Worm (Caenorhabditis elegans) whole organism, L4 larva: ENCODE results near the gene laat-1.

Experiments used
- D1046.2 ChIP-seq: fragments of 200-800 bp; sonication (Bioruptor generic); IDR thresholded peaks from 2 replicates; pipeline ENCODE4 v1.3.6; 2022; ENCODE audit warnings: missing genetic modification characterization, missing compliant biosample characterization
- Y48G9A.11 ChIP-seq: fragments of 200-800 bp; sonication (Bioruptor generic); IDR thresholded peaks from 2 replicates; pipeline ENCODE4 v1.3.6; 2022; ENCODE audit warnings: missing genetic modification reagents, missing genetic modification characterization, missing compliant biosample characterization
- Y75B8A.6 ChIP-seq: fragments of 200-800 bp; sonication (Bioruptor generic); IDR thresholded peaks from 2 replicates; pipeline ENCODE4 v1.3.6; 2022; ENCODE audit warnings: missing genetic modification reagents, missing genetic modification characterization, missing compliant biosample characterization
- ZK546.5 ChIP-seq, 2 experiments: sonication (generic microtip); optimal IDR thresholded peaks; 2 replicates each; lab custom pipeline; 2017; ENCODE audit warnings: missing biosample characterization in 2 of 2, missing genetic modification characterization in 2 of 2
- aha-1 ChIP-seq: fragments of 150-350 bp; peaks from one replicate; lab custom pipeline; 2014; ENCODE audit warnings: missing biosample characterization, missing genetic modification characterization
- ama-1 ChIP-seq: fragments of 150-350 bp; optimal IDR thresholded peaks from 2 replicates; lab custom pipeline; 2014; ENCODE audit warnings: inconsistent platforms, mixed read lengths
- ceh-32 ChIP-seq: sonication (generic microtip); optimal IDR thresholded peaks from 2 replicates; lab custom pipeline; 2016; ENCODE audit warnings: mild to moderate bottlenecking, missing genetic modification characterization, missing compliant biosample characterization; ENCODE audit not compliant: poor library complexity
- ceh-44 ChIP-seq: fragments of 200-800 bp; sonication (Bioruptor generic); IDR thresholded peaks from 2 replicates; pipeline ENCODE4 v1.3.6; 2022; ENCODE audit warnings: missing genetic modification reagents, missing genetic modification characterization, missing compliant biosample characterization
- ceh-62 ChIP-seq: sonication (generic microtip); optimal IDR thresholded peaks from 2 replicates; lab custom pipeline; 2017; ENCODE audit warnings: missing biosample characterization, missing genetic modification characterization
- ces-1 ChIP-seq: fragments of 150-350 bp; sonication (generic microtip); optimal IDR thresholded peaks from 4 replicates; lab custom pipeline; 2014; ENCODE audit warnings: missing biosample characterization, missing genetic modification reagents, missing genetic modification characterization
- cey-2 ChIP-seq: sonication (generic microtip); optimal IDR thresholded peaks from 3 replicates; lab custom pipeline; 2017; ENCODE audit warnings: missing genetic modification characterization, mild to moderate bottlenecking, missing compliant biosample characterization, antibody characterized with exemption, borderline replicate concordance; ENCODE audit not compliant: insufficient read depth
- ctbp-1 ChIP-seq: fragments of 200-800 bp; sonication (Bioruptor generic); IDR thresholded peaks from 2 replicates; pipeline ENCODE4 v1.3.6; 2022; ENCODE audit warnings: missing genetic modification reagents, missing genetic modification characterization, missing compliant biosample characterization
- daf-12 ChIP-seq: fragments of 150-350 bp; optimal IDR thresholded peaks from 2 replicates; lab custom pipeline; 2014; ENCODE audit warnings: missing biosample characterization, missing genetic modification reagents, missing genetic modification characterization
- daf-16 ChIP-seq, 3 experiments: sonication (generic microtip); optimal IDR thresholded peaks; 2 replicates each; lab custom pipeline; 2016 to 2017; ENCODE audit warnings: missing genetic modification characterization in 3 of 3, missing genetic modification reagents in 3 of 3, mild to moderate bottlenecking in 2 of 3, missing compliant biosample characterization in 2 of 3, missing biosample characterization in 1 of 3, moderate library complexity in 1 of 3
- dmd-6 ChIP-seq: fragments of 200-800 bp; sonication (Bioruptor generic); IDR thresholded peaks from 2 replicates; pipeline ENCODE4 v1.3.6; 2022; ENCODE audit warnings: missing genetic modification reagents, missing genetic modification characterization, missing compliant biosample characterization
- dmd-8 ChIP-seq: fragments of 200-800 bp; sonication (Bioruptor generic); IDR thresholded peaks from 2 replicates; pipeline ENCODE4 v1.3.6; 2022; ENCODE audit warnings: missing genetic modification characterization, missing compliant biosample characterization
- dmd-9 ChIP-seq: fragments of 200-800 bp; sonication (Bioruptor generic); IDR thresholded peaks from 2 replicates; pipeline ENCODE4 v1.3.6; 2022; ENCODE audit warnings: missing genetic modification reagents, missing genetic modification characterization, missing compliant biosample characterization
- dpl-1 ChIP-seq: fragments of 150-350 bp; optimal IDR thresholded peaks from 2 replicates; lab custom pipeline; 2014; ENCODE audit warnings: missing biosample characterization, missing genetic modification reagents, missing genetic modification characterization
- dve-1 ChIP-seq: sonication (generic microtip); optimal IDR thresholded peaks from 2 replicates; lab custom pipeline; 2017; ENCODE audit warnings: antibody characterized with exemption, mild to moderate bottlenecking, missing genetic modification characterization, missing compliant biosample characterization; ENCODE audit not compliant: insufficient read depth
- hif-1 ChIP-seq, 2 experiments: sonication (generic microtip); optimal IDR thresholded peaks; 2 replicates each; lab custom pipeline; 2016 to 2017; ENCODE audit warnings: missing compliant biosample characterization in 2 of 2, missing genetic modification characterization in 2 of 2, missing genetic modification reagents in 2 of 2, missing genotype in 2 of 2, mild to moderate bottlenecking in 1 of 2
- hlh-30 ChIP-seq: sonication (generic microtip); optimal IDR thresholded peaks from 2 replicates; lab custom pipeline; 2017; ENCODE audit warnings: antibody characterized with exemption, mild to moderate bottlenecking, missing genetic modification characterization, missing compliant biosample characterization; ENCODE audit not compliant: insufficient read depth
- hmg-1.1 ChIP-seq: fragments of 200-800 bp; sonication (Bioruptor generic); IDR thresholded peaks from 2 replicates; pipeline ENCODE4 v1.3.6; 2022; ENCODE audit warnings: missing genetic modification reagents, missing genetic modification characterization, missing compliant biosample characterization
- lim-7 ChIP-seq: fragments of 200-800 bp; sonication (Bioruptor generic); IDR thresholded peaks from 2 replicates; pipeline ENCODE4 v1.3.6; 2022; ENCODE audit warnings: missing genetic modification characterization, missing compliant biosample characterization
- lin-1 ChIP-seq: fragments of 200-800 bp; sonication (Bioruptor generic); IDR thresholded peaks from 2 replicates; pipeline ENCODE4 v1.3.6; 2022; ENCODE audit warnings: missing genetic modification reagents, missing genetic modification characterization, missing compliant biosample characterization
- lin-15B ChIP-seq: fragments of 150-350 bp; sonication (generic microtip); optimal IDR thresholded peaks from 3 replicates; lab custom pipeline; 2014; ENCODE audit warnings: missing biosample characterization, missing genetic modification characterization
- lin-29 ChIP-seq: fragments of 200-800 bp; sonication (Bioruptor generic); IDR thresholded peaks from 2 replicates; pipeline ENCODE4 v1.3.6; 2022; ENCODE audit warnings: missing genetic modification reagents, missing genetic modification characterization, missing compliant biosample characterization
- lir-3 ChIP-seq: sonication (generic microtip); optimal IDR thresholded peaks from 2 replicates; lab custom pipeline; 2016; ENCODE audit warnings: mild to moderate bottlenecking, missing genetic modification characterization, missing compliant biosample characterization
- madf-5 ChIP-seq, 2 experiments: fragments of 200-800 bp; sonication (Bioruptor generic); IDR thresholded peaks; 2 replicates each; pipeline ENCODE4 v1.3.6; 2022; ENCODE audit warnings: missing compliant biosample characterization in 2 of 2, missing genetic modification characterization in 2 of 2
- madf-9 ChIP-seq: fragments of 200-800 bp; sonication (Bioruptor generic); conservative IDR thresholded peaks from 2 replicates; pipeline ENCODE4 v1.3.6; 2022; ENCODE audit warnings: missing genetic modification reagents, missing genetic modification characterization, missing compliant biosample characterization
- mxl-2 ChIP-seq: fragments of 200-800 bp; sonication (Bioruptor generic); conservative IDR thresholded peaks from 2 replicates; pipeline ENCODE4 v1.3.6; 2022; ENCODE audit warnings: missing genetic modification reagents, missing genetic modification characterization, missing compliant biosample characterization
- mxl-3 ChIP-seq: fragments of 200-800 bp; sonication (Bioruptor generic); optimal IDR thresholded peaks from 2 replicates; lab custom pipeline; 2018; ENCODE audit warnings: mild to moderate bottlenecking, missing genetic modification characterization, missing compliant biosample characterization
- nhr-41 ChIP-seq: fragments of 200-800 bp; sonication (Bioruptor generic); IDR thresholded peaks from 2 replicates; pipeline ENCODE4 v1.3.6; 2022; ENCODE audit warnings: missing genetic modification reagents, missing genetic modification characterization, missing compliant biosample characterization
- nhr-48 ChIP-seq: sonication (generic microtip); optimal IDR thresholded peaks from 2 replicates; lab custom pipeline; 2016; ENCODE audit warnings: mild to moderate bottlenecking, missing genetic modification characterization, missing compliant biosample characterization
- nhr-6 ChIP-seq: fragments of 150-350 bp; optimal IDR thresholded peaks from 2 replicates; lab custom pipeline; 2014; ENCODE audit warnings: missing biosample characterization, missing genetic modification characterization
- pha-4 ChIP-seq, 2 experiments: fragments of 150-350 bp in 1 of 2; fragments of 200-800 bp in 1 of 2; sonication (Bioruptor generic) in 1 of 2; IDR thresholded peaks in 1 of 2; optimal IDR thresholded peaks in 1 of 2; 2 replicates each; pipeline versions ENCODE4 v1.3.6 to Lab custom; 2014 to 2022; ENCODE audit warnings: missing genetic modification characterization in 2 of 2, missing genetic modification reagents in 2 of 2, missing biosample characterization in 1 of 2, missing compliant biosample characterization in 1 of 2
- pqm-1 ChIP-seq: sonication (generic microtip); optimal IDR thresholded peaks from 2 replicates; lab custom pipeline; 2017; ENCODE audit warnings: missing biosample characterization, missing genetic modification characterization
- rbr-2 ChIP-seq: sonication (generic microtip); optimal IDR thresholded peaks from 2 replicates; lab custom pipeline; 2016; ENCODE audit warnings: missing genotype, missing genetic modification characterization, missing compliant biosample characterization
- saeg-2 ChIP-seq: fragments of 200-800 bp; sonication (Bioruptor generic); IDR thresholded peaks from 2 replicates; pipeline ENCODE4 v1.3.6; 2022; ENCODE audit warnings: missing genetic modification reagents, missing genetic modification characterization, missing compliant biosample characterization
- sdz-12 ChIP-seq: fragments of 200-800 bp; sonication (Bioruptor generic); optimal IDR thresholded peaks from 2 replicates; lab custom pipeline; 2018; ENCODE audit warnings: mild to moderate bottlenecking, missing genetic modification characterization, missing compliant biosample characterization
- snpc-1.2 ChIP-seq: fragments of 200-800 bp; sonication (Bioruptor generic); IDR thresholded peaks from 2 replicates; pipeline ENCODE4 v1.3.6; 2022; ENCODE audit warnings: missing genetic modification reagents, missing genetic modification characterization, missing compliant biosample characterization
- snpc-4 ChIP-seq: fragments of 150-350 bp; optimal IDR thresholded peaks from 2 replicates; lab custom pipeline; 2014; ENCODE audit warnings: missing biosample characterization, missing genetic modification characterization
- spr-3 ChIP-seq: fragments of 200-800 bp; sonication (Bioruptor generic); optimal IDR thresholded peaks from 2 replicates; lab custom pipeline; 2018; ENCODE audit warnings: mild to moderate bottlenecking, missing genetic modification characterization, missing compliant biosample characterization
- unc-39 ChIP-seq: sonication (generic microtip); optimal IDR thresholded peaks from 2 replicates; lab custom pipeline; 2017; ENCODE audit warnings: missing biosample characterization, missing genetic modification characterization
- vab-7 ChIP-seq: fragments of 200-800 bp; sonication (Bioruptor generic); IDR thresholded peaks from 2 replicates; pipeline ENCODE4 v1.3.6; 2022; ENCODE audit warnings: missing genetic modification reagents, missing genetic modification characterization, missing compliant biosample characterization
- zip-11 ChIP-seq: fragments of 200-800 bp; sonication (Bioruptor generic); IDR thresholded peaks from 2 replicates; pipeline ENCODE4 v1.3.6; 2022; ENCODE audit warnings: missing genetic modification characterization, missing compliant biosample characterization
- ztf-11 ChIP-seq: fragments of 150-350 bp; optimal IDR thresholded peaks from 2 replicates; lab custom pipeline; 2014; ENCODE audit warnings: missing biosample characterization, missing genetic modification characterization
- ztf-7 ChIP-seq: fragments of 150-350 bp; optimal IDR thresholded peaks from 2 replicates; lab custom pipeline; 2014; ENCODE audit warnings: missing biosample characterization, missing genetic modification characterization

The laat-1 gene

ce11 chrII:255753-256152 lies 18.1 kb upstream of the laat-1 start:
- peak; percentile 75 for TF ChIP-seq aha-1

ce11 chrII:255124-255523 lies 17.5 kb upstream of the laat-1 start:
- TF ChIP-seq ztf-7 (tag; lab: Kevin White, UChicago) = peak; percentile 44
- TF ChIP-seq dve-1 (tag; lab: Kevin White, UChicago) = peak; percentile 98
- TF ChIP-seq rbr-2 (tag; lab: Kevin White, UChicago) = peak; percentile 93
- no peak for TF ChIP-seq Y75B8A.6
- TF ChIP-seq mxl-2 = 0 out of 2 replicates have a peak, but pooled peaks have one; percentile 54
- TF ChIP-seq nhr-6 (tag; lab: Kevin White, UChicago) = peak; percentile 97
- peak; percentile 76 for TF ChIP-seq dmd-6 (GFP tag; lab: Robert Waterston, UW)
- TF ChIP-seq pha-4 (GFP tag; IDR thresholded peaks at IDR 0.05; lab: Robert Waterston, UW) = peak; percentile 77
- no peak for TF ChIP-seq pha-4 (tag; optimal IDR thresholded peaks at IDR 0.05; lab: Kevin White, UChicago)
- no peak for TF ChIP-seq madf-5 (GFP tag; IDR thresholded peaks at IDR 0.05; lab: Robert Waterston, UW)
- TF ChIP-seq lin-1 (GFP tag; lab: Robert Waterston, UW) = 0 out of 2 replicates have a peak, but pooled peaks have one; percentile 41
- peak; percentile 25 to 70 for TF ChIP-seq daf-16 (GFP tag; optimal IDR thresholded peaks at IDR 0.05; lab: Kevin White, UChicago)
- TF ChIP-seq daf-16 (tag; optimal IDR thresholded peaks at IDR 0.05; lab: Kevin White, UChicago) = peak; percentile 80
- TF ChIP-seq hlh-30 (tag; lab: Kevin White, UChicago) = peak; percentile 84
- TF ChIP-seq saeg-2 (GFP tag; lab: Robert Waterston, UW) = 0 out of 2 replicates have a peak, but pooled peaks have one; percentile 62
- TF ChIP-seq unc-39 = no peak
- peak; percentile 83 for TF ChIP-seq Y48G9A.11 (GFP tag; lab: Robert Waterston, UW)
- TF ChIP-seq D1046.2 (GFP tag; lab: Robert Waterston, UW) = no peak
- no peak for TF ChIP-seq daf-12 (tag; lab: Kevin White, UChicago)
- TF ChIP-seq hmg-1.1 = peak; percentile 92
- TF ChIP-seq lir-3 (tag; lab: Kevin White, UChicago) = peak; percentile 0
- peak; percentile 73 for TF ChIP-seq nhr-48 (tag; lab: Kevin White, UChicago)
- peak; percentile 82 for TF ChIP-seq mxl-3 (GFP tag; lab: Kevin White, UChicago)
- TF ChIP-seq hif-1 (tag; optimal IDR thresholded peaks at IDR 0.05; lab: Kevin White, UChicago) = peak; percentile 11 to 89
- peak; percentile 67 for TF ChIP-seq snpc-1.2 (GFP tag; lab: Robert Waterston, UW)
- TF ChIP-seq ces-1 (GFP tag; lab: Kevin White, UChicago) = peak; percentile 90
- peak; percentile 86 for TF ChIP-seq ceh-44 (GFP tag; lab: Robert Waterston, UW)
- peak in 1 of 2 experiments; percentile 48 for TF ChIP-seq ZK546.5 (tag; optimal IDR thresholded peaks at IDR 0.05; lab: Kevin White, UChicago)
- TF ChIP-seq nhr-41 = peak; percentile 40; the same call in 1 of the 2 replicates
- no peak for TF ChIP-seq ztf-11
- no peak for TF ChIP-seq cey-2 (tag; lab: Kevin White, UChicago)
- no peak for TF ChIP-seq snpc-4 (tag; lab: Kevin White, UChicago)
- peak; percentile 62; the same call in 1 of the 2 replicates for TF ChIP-seq lim-7 (GFP tag; lab: Robert Waterston, UW)
- peak; percentile 87; the same call in 1 of the 2 replicates for TF ChIP-seq dmd-9 (GFP tag; lab: Robert Waterston, UW)
- TF ChIP-seq dmd-8 (GFP tag; lab: Robert Waterston, UW) = 0 out of 2 replicates have a peak, but pooled peaks have one; percentile 16
- peak; percentile 95 for TF ChIP-seq lin-15B (tag; lab: Kevin White, UChicago)
- peak; percentile 79 for TF ChIP-seq sdz-12 (GFP tag; lab: Kevin White, UChicago)
- no peak for TF ChIP-seq ama-1 (lab: Kevin White, UChicago)
- TF ChIP-seq ctbp-1 = peak; percentile 78
- TF ChIP-seq vab-7 (GFP tag; lab: Robert Waterston, UW) = peak; percentile 84
- no peak for TF ChIP-seq ceh-62 (tag; lab: Kevin White, UChicago)
- peak; percentile 79 for TF ChIP-seq lin-29 (GFP tag; lab: Robert Waterston, UW)
- TF ChIP-seq dpl-1 (GFP tag; lab: Kevin White, UChicago) = peak; percentile 92
- peak; percentile 74 for TF ChIP-seq pqm-1 (tag; lab: Kevin White, UChicago)
- no peak for TF ChIP-seq ceh-32 (tag; lab: Kevin White, UChicago)
- TF ChIP-seq zip-11 (GFP tag; lab: Robert Waterston, UW) = no peak
- peak; percentile 68; the same call in 1 of the 2 replicates for TF ChIP-seq madf-9 (GFP tag; lab: Robert Waterston, UW)
- peak; percentile 88 for TF ChIP-seq spr-3 (GFP tag; lab: Kevin White, UChicago)
